Worm (Caenorhabditis elegans): ENCODE data around the gene srh-148.

Gene srh-148

DNA sequence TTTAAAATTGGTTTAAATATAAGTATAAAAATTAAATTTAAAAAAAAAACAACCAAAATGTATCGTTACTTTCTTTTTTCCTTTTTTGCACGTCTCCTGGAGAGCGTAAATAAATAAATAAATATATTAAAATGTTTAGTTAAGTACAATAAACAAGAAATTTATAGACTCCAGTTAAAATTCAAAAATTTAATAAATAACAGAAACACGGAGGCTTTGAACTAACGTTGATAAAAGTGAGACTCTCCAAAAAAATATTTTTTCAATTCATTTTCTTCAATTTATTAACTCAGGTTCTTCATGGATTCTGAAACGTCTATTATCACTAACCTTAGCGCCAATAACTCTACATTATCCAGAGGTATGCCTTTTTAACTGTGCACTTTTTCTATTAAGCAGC, 33.6 kb upstream of the srh-148 start, which contains the start of gene T06C12.12:
Gene T06C12.12 (plus strand): TSS at position 301 of the 400 bp plus-strand sequence.
- TF ChIP-seq tbx-11 (GFP tag; IDR thresholded peaks at IDR 0.05), result no peak

DNA sequence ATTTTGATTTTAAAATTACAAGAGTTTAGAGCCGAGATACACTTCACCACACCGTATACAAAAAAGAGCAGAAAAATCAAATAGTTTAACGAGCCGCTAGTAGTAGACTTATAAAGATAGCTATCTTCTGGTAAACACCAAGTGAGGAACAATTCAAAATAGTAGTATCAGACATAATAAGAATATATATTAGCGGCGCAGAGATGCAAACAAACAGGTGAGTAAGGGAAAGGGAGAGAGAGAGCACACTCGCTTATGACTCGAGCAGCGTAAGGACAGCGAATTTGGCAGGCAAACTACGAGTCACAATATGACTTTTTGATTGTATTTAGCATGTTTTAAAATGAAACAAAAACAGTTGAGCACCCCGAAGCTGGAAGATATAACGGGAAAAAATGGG, 33.1 kb upstream of the srh-148 start:
- TF ChIP-seq flt-1 (GFP tag; IDR thresholded peaks at IDR 0.05), result no peak
- no peak for TF ChIP-seq tra-4 (tag; optimal IDR thresholded peaks at IDR 0.05)
- no peak for TF ChIP-seq ama-1 (optimal IDR thresholded peaks at IDR 0.05)
- TF ChIP-seq hmbx-1 (tag; optimal IDR thresholded peaks at IDR 0.05), result no peak
- TF ChIP-seq hnd-1 (tag; optimal IDR thresholded peaks at IDR 0.05), result no peak
- no peak for TF ChIP-seq ets-7 (tag; optimal IDR thresholded peaks at IDR 0.05)
- TF ChIP-seq aly-1 (tag; optimal IDR thresholded peaks at IDR 0.05), result no peak
- TF ChIP-seq F13C5.2 (tag; optimal IDR thresholded peaks at IDR 0.05), result no peak
- no peak for TF ChIP-seq scrt-1 (GFP tag; IDR thresholded peaks at IDR 0.05)
- no peak for TF ChIP-seq hmg-4 (GFP tag; optimal IDR thresholded peaks at IDR 0.05)
- no peak for TF ChIP-seq tbx-11 (GFP tag; IDR thresholded peaks at IDR 0.05)
- no peak for TF ChIP-seq ceh-13 (GFP tag; optimal IDR thresholded peaks at IDR 0.05)
- TF ChIP-seq sea-1 (GFP tag; conservative IDR thresholded peaks at IDR 0.05), result no peak
- no peak for TF ChIP-seq ceh-36 (tag; optimal IDR thresholded peaks at IDR 0.05)
- TF ChIP-seq B0310.2 (tag; optimal IDR thresholded peaks at IDR 0.05), result no peak

DNA sequence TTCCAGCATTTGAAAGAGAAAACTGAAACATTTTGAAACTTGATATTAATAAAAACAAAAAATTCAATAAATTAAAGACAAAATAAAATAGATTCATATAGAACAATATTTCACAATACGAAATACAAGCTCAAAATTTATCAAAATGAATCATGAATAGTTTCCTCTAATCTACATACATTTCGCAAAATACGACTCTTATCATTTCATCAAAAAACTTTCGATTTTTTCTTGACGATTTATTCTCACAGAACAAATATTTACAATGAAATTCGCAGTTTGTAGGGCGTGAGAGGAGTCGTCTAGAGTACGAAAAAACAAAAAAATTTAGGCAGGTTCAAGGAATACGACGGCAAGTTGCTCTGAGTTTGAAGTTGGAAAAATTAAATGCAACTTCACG, 31.9 kb upstream of the srh-148 start:
- TF ChIP-seq F13C5.2 (tag; optimal IDR thresholded peaks at IDR 0.05) (no peak), ets-7 (tag; optimal IDR thresholded peaks at IDR 0.05) (no peak), tbx-37 (GFP tag; conservative IDR thresholded peaks at IDR 0.05) (no peak), sea-1 (GFP tag; conservative IDR thresholded peaks at IDR 0.05) (no peak), pes-1 (GFP tag; IDR thresholded peaks at IDR 0.05) (no peak), tra-4 (tag; optimal IDR thresholded peaks at IDR 0.05) (no peak), hmg-4 (GFP tag; optimal IDR thresholded peaks at IDR 0.05) (no peak), ama-1 (optimal IDR thresholded peaks at IDR 0.05) (no peak), scrt-1 (GFP tag; IDR thresholded peaks at IDR 0.05) (no peak), aly-1 (tag; optimal IDR thresholded peaks at IDR 0.05) (no peak), hmbx-1 (tag; optimal IDR thresholded peaks at IDR 0.05) (no peak), B0310.2 (tag; optimal IDR thresholded peaks at IDR 0.05) (no peak), tbx-11 (GFP tag; IDR thresholded peaks at IDR 0.05) (no peak), flt-1 (GFP tag; IDR thresholded peaks at IDR 0.05) (no peak), ceh-13 (GFP tag; optimal IDR thresholded peaks at IDR 0.05) (no peak), ceh-36 (tag; optimal IDR thresholded peaks at IDR 0.05) (no peak), hnd-1 (tag; optimal IDR thresholded peaks at IDR 0.05) (no peak)

DNA sequence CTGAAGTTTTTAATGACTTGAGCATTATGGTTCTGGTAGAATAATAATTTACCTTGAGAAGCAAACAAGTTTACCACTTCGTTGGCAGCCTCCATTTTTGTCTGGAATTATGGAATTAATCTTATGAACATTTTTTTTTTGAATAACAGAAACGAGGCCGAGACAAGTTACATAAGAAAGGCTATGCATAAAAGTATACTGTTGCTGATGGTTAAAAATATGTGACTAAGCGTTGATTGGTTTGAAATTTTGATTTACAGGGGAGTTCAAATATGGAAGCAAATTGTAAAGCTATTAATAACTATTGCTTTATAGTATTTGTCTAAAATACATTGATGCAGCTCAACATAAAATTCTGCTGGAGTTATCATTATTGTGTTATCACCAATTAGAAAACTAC, 30.6 kb upstream of the srh-148 start, which contains the start of gene cgt-1:
Gene cgt-1 (minus strand): TSS at position 101 of the 400 bp plus-strand sequence.
- TF ChIP-seq B0310.2 (tag; optimal IDR thresholded peaks at IDR 0.05), result no peak
- no peak for TF ChIP-seq aly-1 (tag; optimal IDR thresholded peaks at IDR 0.05)
- no peak for TF ChIP-seq hmbx-1 (tag; optimal IDR thresholded peaks at IDR 0.05)
- no peak for TF ChIP-seq ceh-36 (tag; optimal IDR thresholded peaks at IDR 0.05)

DNA sequence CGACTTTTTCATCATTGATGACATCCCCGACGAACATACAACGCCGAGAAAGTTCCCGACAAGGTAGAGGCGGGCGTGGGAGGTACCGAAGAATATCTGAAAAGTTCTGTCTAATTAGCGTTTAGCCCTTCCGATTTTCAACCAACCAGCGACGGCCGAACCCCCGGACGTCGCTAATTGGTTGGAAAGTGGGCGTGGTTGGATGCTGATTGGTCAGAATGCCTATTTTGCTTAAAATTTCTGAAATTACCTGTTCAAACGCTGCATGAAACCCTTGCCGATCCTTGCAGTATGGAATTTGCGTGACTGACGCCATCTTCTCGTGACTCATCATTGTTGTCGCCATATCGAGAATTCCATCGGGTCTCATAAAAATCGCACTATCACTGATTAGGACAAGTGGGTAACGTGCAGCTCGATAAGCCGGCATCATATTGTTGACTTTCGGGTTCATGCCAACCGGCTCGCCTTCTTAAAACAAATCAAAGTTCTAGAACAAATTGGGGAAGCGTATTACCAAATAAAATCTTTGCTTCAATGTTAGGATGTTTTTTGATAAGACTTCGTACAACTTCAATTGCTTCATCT, 29.6 kb upstream of the srh-148 start:
- TF ChIP-seq scrt-1 (GFP tag; IDR thresholded peaks at IDR 0.05), result no peak
- no peak for TF ChIP-seq hmg-4 (GFP tag; optimal IDR thresholded peaks at IDR 0.05)
- TF ChIP-seq B0310.2 (tag; optimal IDR thresholded peaks at IDR 0.05), result no peak
- TF ChIP-seq ceh-36 (tag; optimal IDR thresholded peaks at IDR 0.05), result no peak
- TF ChIP-seq ets-7 (tag; optimal IDR thresholded peaks at IDR 0.05), result no peak
- TF ChIP-seq hnd-1 (tag; optimal IDR thresholded peaks at IDR 0.05), result no peak
- TF ChIP-seq hmbx-1 (tag; optimal IDR thresholded peaks at IDR 0.05), result no peak
- TF ChIP-seq sea-1 (GFP tag; conservative IDR thresholded peaks at IDR 0.05), result no peak
- TF ChIP-seq flt-1 (GFP tag; IDR thresholded peaks at IDR 0.05), result no peak
- TF ChIP-seq F13C5.2 (tag; optimal IDR thresholded peaks at IDR 0.05), result no peak

DNA sequence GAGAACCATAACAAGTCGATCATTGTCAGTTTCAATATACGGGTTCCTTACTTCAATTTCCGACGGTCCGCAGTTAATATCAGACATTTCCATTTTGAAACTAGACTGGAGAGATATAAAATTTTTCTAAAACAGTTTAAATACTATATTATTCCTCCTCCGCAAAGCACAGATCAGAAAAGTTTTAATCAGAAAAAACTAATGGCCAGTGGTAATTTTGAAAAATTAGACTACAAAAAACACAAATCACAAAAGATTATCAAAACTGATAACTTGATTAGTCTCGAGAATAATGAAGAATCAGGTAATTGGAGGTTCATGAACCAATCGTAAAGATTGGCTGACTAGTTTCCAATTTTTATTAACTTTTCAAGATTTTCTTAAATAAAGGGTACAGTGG, 27.8 kb upstream of the srh-148 start, which contains the start of gene T06C12.9:
Gene T06C12.9 (minus strand): TSS at position 101 of the 400 bp plus-strand sequence.
- TF ChIP-seq tra-4 (tag; optimal IDR thresholded peaks at IDR 0.05) (no peak), hmbx-1 (tag; optimal IDR thresholded peaks at IDR 0.05) (no peak), scrt-1 (GFP tag; IDR thresholded peaks at IDR 0.05) (no peak), B0310.2 (tag; optimal IDR thresholded peaks at IDR 0.05) (no peak), ama-1 (optimal IDR thresholded peaks at IDR 0.05) (no peak), tbx-11 (GFP tag; IDR thresholded peaks at IDR 0.05) (no peak), F13C5.2 (tag; optimal IDR thresholded peaks at IDR 0.05) (no peak), flt-1 (GFP tag; IDR thresholded peaks at IDR 0.05) (no peak), aly-1 (tag; optimal IDR thresholded peaks at IDR 0.05) (no peak)

DNA sequence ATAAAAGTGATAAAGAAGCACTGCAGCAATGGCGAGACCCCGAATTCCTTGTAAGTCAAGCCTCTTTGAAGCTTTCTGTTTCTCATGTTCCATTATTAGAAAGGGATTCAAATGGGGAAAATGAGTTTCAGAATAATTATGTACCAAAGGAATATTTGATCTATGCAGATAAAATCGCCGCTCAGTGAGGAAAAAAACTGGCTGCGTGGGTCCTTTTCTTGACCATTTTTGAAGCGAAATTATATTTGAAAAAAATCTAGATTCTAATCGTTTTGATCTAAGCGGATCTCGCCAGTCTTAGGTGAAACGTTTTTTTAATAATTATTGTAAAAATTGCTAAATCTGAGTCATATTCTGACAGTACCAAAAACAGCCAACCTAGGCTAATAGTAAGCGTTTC, 26.5 kb upstream of the srh-148 start, which contains the start of gene oac-42:
Gene oac-42 (minus strand): TSS at position 101 of the 400 bp plus-strand sequence.
- TF ChIP-seq scrt-1 (GFP tag; IDR thresholded peaks at IDR 0.05) (no peak), ceh-36 (tag; optimal IDR thresholded peaks at IDR 0.05) (no peak), hnd-1 (tag; optimal IDR thresholded peaks at IDR 0.05) (no peak), hmg-4 (GFP tag; optimal IDR thresholded peaks at IDR 0.05) (no peak), aly-1 (tag; optimal IDR thresholded peaks at IDR 0.05) (no peak), tbx-37 (GFP tag; conservative IDR thresholded peaks at IDR 0.05) (no peak), hmbx-1 (tag; optimal IDR thresholded peaks at IDR 0.05) (no peak), tra-4 (tag; optimal IDR thresholded peaks at IDR 0.05) (no peak), ceh-13 (GFP tag; optimal IDR thresholded peaks at IDR 0.05) (no peak), tbx-11 (GFP tag; IDR thresholded peaks at IDR 0.05) (no peak), flt-1 (GFP tag; IDR thresholded peaks at IDR 0.05) (no peak), F13C5.2 (tag; optimal IDR thresholded peaks at IDR 0.05) (no peak), sea-1 (GFP tag; conservative IDR thresholded peaks at IDR 0.05) (no peak), ama-1 (optimal IDR thresholded peaks at IDR 0.05) (no peak), pes-1 (GFP tag; IDR thresholded peaks at IDR 0.05) (no peak)

DNA sequence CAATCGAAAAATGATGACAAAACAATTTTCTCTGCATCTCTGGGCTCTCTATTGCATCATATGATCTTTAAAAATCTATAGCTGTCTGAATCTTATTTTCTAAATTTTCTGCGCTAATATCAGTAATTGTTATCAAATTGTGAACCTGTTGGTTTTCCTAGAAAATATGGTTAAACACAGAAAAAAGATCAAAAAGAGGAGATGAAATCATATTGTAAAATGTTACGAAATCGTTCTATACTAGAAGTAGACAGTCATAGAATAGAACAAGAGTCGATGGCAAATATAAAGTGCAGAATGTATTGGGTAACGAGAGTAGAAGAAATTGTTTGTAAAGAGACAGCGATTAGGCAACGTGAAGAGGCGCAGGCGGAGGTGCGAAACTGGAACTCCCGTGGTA, 22.5 kb upstream of the srh-148 start:
- no peak for TF ChIP-seq tra-4 (tag; optimal IDR thresholded peaks at IDR 0.05)
- TF ChIP-seq tbx-11 (GFP tag; IDR thresholded peaks at IDR 0.05), result no peak
- no peak for TF ChIP-seq hnd-1 (tag; optimal IDR thresholded peaks at IDR 0.05)
- TF ChIP-seq hmg-4 (GFP tag; optimal IDR thresholded peaks at IDR 0.05), result no peak
- no peak for TF ChIP-seq ceh-13 (GFP tag; optimal IDR thresholded peaks at IDR 0.05)
- no peak for TF ChIP-seq sea-1 (GFP tag; conservative IDR thresholded peaks at IDR 0.05)
- no peak for TF ChIP-seq B0310.2 (tag; optimal IDR thresholded peaks at IDR 0.05)
